Worm (Caenorhabditis elegans): ENCODE results near the gene F13H8.1.

The F13H8.1 gene

DNA sequence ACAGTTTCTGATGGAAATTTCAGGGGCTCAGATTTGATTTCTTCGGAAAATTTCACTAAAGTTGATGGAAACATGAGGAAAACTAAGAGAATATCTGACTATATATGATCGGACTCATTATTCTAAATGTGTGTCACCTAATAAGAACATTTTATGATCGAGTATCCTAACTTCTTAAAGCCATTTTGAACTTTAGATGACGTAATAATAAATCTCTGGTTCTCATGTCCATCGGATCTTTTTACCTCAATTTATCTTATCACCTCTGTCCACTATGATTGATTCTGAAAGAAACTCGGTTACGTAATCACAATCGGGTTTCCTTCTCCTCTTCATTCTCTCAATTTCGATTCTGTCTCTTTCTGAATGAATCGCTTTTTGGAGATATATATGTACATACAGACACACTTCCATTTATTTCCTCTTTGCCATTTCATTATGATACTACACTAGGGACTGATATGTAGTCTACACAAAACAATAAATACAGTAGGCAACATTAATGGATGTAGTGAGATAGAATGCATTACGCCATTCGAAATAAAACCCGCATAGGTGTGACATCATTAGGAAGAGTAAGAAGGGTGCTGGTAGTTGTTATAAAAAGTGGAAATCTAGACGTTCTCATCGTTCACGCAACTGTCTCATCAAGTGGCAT, 25.8 kb upstream of the F13H8.1 start:
- TF ChIP-seq tbx-37 (GFP tag; conservative IDR thresholded peaks at IDR 0.05) (no peak), sea-1 (GFP tag; conservative IDR thresholded peaks at IDR 0.05) (no peak), ets-7 (tag; optimal IDR thresholded peaks at IDR 0.05) (no peak), aly-1 (tag; optimal IDR thresholded peaks at IDR 0.05) (no peak), tra-4 (tag; optimal IDR thresholded peaks at IDR 0.05) (no peak)

- TF ChIP-seq hmbx-1 (tag; optimal IDR thresholded peaks at IDR 0.05) = no peak
- TF ChIP-seq ets-7 (tag; optimal IDR thresholded peaks at IDR 0.05) = no peak
- TF ChIP-seq ceh-13 (GFP tag; optimal IDR thresholded peaks at IDR 0.05) = no peak
- TF ChIP-seq B0310.2 (tag; optimal IDR thresholded peaks at IDR 0.05) = no peak
- no peak for TF ChIP-seq ceh-36 (tag; optimal IDR thresholded peaks at IDR 0.05)
- no peak for TF ChIP-seq scrt-1 (GFP tag; IDR thresholded peaks at IDR 0.05)
- no peak for TF ChIP-seq F13C5.2 (tag; optimal IDR thresholded peaks at IDR 0.05)
- TF ChIP-seq tbx-11 (GFP tag; IDR thresholded peaks at IDR 0.05) = no peak
- TF ChIP-seq sea-1 (GFP tag; conservative IDR thresholded peaks at IDR 0.05) = no peak
- no peak for TF ChIP-seq pes-1 (GFP tag; IDR thresholded peaks at IDR 0.05)
Observed at ce11 chrII:6259867-6260266, 23.3 kb upstream of the F13H8.1 start, which contains the start of gene F13H8.11. Gene F13H8.11 (minus strand): TSS chrII:6260021.

DNA sequence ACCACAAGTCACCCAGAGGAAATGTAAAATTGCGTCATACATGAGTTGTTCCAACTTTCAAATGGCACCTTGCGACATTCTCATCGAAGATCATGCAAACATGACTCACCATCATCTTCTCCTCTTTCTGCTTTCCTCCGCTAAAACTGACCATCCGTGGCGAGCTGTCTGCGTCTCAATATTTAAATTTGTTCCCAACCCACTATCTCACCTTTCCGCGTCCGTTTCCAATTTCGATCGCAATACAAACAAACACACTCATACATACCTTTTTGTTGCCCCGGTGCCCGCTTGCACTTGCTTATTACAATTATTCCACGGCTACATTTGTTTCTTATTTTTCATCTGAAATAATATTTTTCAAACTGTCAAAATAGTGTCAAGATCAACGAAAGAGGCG, 22.5 kb upstream of the F13H8.1 start, which contains the start of gene nmgp-1:
Gene nmgp-1 (plus strand): TSS at position 174 of the 400 bp plus-strand sequence.
- TF ChIP-seq pes-1 (GFP tag; IDR thresholded peaks at IDR 0.05) = no peak
- TF ChIP-seq ceh-13 (GFP tag; optimal IDR thresholded peaks at IDR 0.05) = no peak
- no peak for TF ChIP-seq sea-1 (GFP tag; conservative IDR thresholded peaks at IDR 0.05)
- TF ChIP-seq tbx-37 (GFP tag; conservative IDR thresholded peaks at IDR 0.05) = no peak
- TF ChIP-seq tbx-11 (GFP tag; IDR thresholded peaks at IDR 0.05) = no peak
- TF ChIP-seq hmg-4 (GFP tag; optimal IDR thresholded peaks at IDR 0.05) = no peak
- no peak for TF ChIP-seq F13C5.2 (tag; optimal IDR thresholded peaks at IDR 0.05)
- no peak for TF ChIP-seq scrt-1 (GFP tag; IDR thresholded peaks at IDR 0.05)
- no peak for TF ChIP-seq tra-4 (tag; optimal IDR thresholded peaks at IDR 0.05)
- no peak for TF ChIP-seq ets-7 (tag; optimal IDR thresholded peaks at IDR 0.05)
- TF ChIP-seq ama-1 (optimal IDR thresholded peaks at IDR 0.05) = no peak
- TF ChIP-seq hmbx-1 (tag; optimal IDR thresholded peaks at IDR 0.05) = no peak
- TF ChIP-seq hnd-1 (tag; optimal IDR thresholded peaks at IDR 0.05) = no peak
- no peak for TF ChIP-seq ceh-36 (tag; optimal IDR thresholded peaks at IDR 0.05)
- TF ChIP-seq B0310.2 (tag; optimal IDR thresholded peaks at IDR 0.05) = no peak
- TF ChIP-seq aly-1 (tag; optimal IDR thresholded peaks at IDR 0.05) = no peak
- TF ChIP-seq flt-1 (GFP tag; IDR thresholded peaks at IDR 0.05) = no peak

DNA sequence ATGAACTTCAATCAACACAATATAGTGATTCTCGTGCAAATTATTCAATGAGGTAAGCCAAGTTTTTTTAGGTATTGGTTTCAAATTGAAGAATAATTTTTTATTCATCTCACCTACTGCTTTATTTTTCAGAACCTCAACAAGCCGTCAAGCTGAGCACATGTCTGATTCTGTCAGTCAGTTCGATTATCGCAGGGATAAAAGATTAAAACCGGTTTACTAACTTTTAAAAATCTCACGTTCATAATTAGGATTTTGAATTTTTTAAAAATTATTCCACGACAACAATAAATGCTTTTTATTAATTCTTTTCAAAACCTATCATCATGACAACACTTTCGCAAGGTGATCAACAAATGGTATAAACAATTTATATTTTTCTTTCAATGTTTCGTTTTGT, 21.0 kb upstream of the F13H8.1 start, which contains the start of gene F13H8.12:
Gene F13H8.12 (plus strand): TSS at position 301 of the 400 bp plus-strand sequence.
- TF ChIP-seq ama-1 (optimal IDR thresholded peaks at IDR 0.05) (no peak), tbx-11 (GFP tag; IDR thresholded peaks at IDR 0.05) (no peak), flt-1 (GFP tag; IDR thresholded peaks at IDR 0.05) (no peak), ceh-13 (GFP tag; optimal IDR thresholded peaks at IDR 0.05) (no peak), sea-1 (GFP tag; conservative IDR thresholded peaks at IDR 0.05) (no peak), F13C5.2 (tag; optimal IDR thresholded peaks at IDR 0.05) (no peak), aly-1 (tag; optimal IDR thresholded peaks at IDR 0.05) (no peak), hmg-4 (GFP tag; optimal IDR thresholded peaks at IDR 0.05) (no peak), B0310.2 (tag; optimal IDR thresholded peaks at IDR 0.05) (no peak), scrt-1 (GFP tag; IDR thresholded peaks at IDR 0.05) (no peak), ets-7 (tag; optimal IDR thresholded peaks at IDR 0.05) (no peak), hnd-1 (tag; optimal IDR thresholded peaks at IDR 0.05) (no peak), pes-1 (GFP tag; IDR thresholded peaks at IDR 0.05) (no peak), hmbx-1 (tag; optimal IDR thresholded peaks at IDR 0.05) (no peak)

- TF ChIP-seq hnd-1 (tag; optimal IDR thresholded peaks at IDR 0.05) (no peak), aly-1 (tag; optimal IDR thresholded peaks at IDR 0.05) (no peak), sea-1 (GFP tag; conservative IDR thresholded peaks at IDR 0.05) (no peak), scrt-1 (GFP tag; IDR thresholded peaks at IDR 0.05) (no peak), F13C5.2 (tag; optimal IDR thresholded peaks at IDR 0.05) (no peak), tbx-11 (GFP tag; IDR thresholded peaks at IDR 0.05) (no peak), B0310.2 (tag; optimal IDR thresholded peaks at IDR 0.05) (no peak), ama-1 (optimal IDR thresholded peaks at IDR 0.05) (no peak), flt-1 (GFP tag; IDR thresholded peaks at IDR 0.05) (no peak), hmg-4 (GFP tag; optimal IDR thresholded peaks at IDR 0.05) (no peak), tra-4 (tag; optimal IDR thresholded peaks at IDR 0.05) (no peak), ceh-13 (GFP tag; optimal IDR thresholded peaks at IDR 0.05) (no peak), pes-1 (GFP tag; IDR thresholded peaks at IDR 0.05) (no peak), hmbx-1 (tag; optimal IDR thresholded peaks at IDR 0.05) (no peak), ets-7 (tag; optimal IDR thresholded peaks at IDR 0.05) (no peak)
Observed at ce11 chrII:6263685-6264084, 19.5 kb upstream of the F13H8.1 start, which contains the start of gene F13H8.3. Gene F13H8.3 (plus strand): TSS chrII:6263985.

- TF ChIP-seq tbx-11 (GFP tag; IDR thresholded peaks at IDR 0.05) (no peak), tra-4 (tag; optimal IDR thresholded peaks at IDR 0.05) (no peak), ceh-13 (GFP tag; optimal IDR thresholded peaks at IDR 0.05) (no peak), pes-1 (GFP tag; IDR thresholded peaks at IDR 0.05) (no peak), hmbx-1 (tag; optimal IDR thresholded peaks at IDR 0.05) (no peak), ets-7 (tag; optimal IDR thresholded peaks at IDR 0.05) (no peak), flt-1 (GFP tag; IDR thresholded peaks at IDR 0.05) (no peak), sea-1 (GFP tag; conservative IDR thresholded peaks at IDR 0.05) (no peak), ceh-36 (tag; optimal IDR thresholded peaks at IDR 0.05) (no peak), hmg-4 (GFP tag; optimal IDR thresholded peaks at IDR 0.05) (no peak), ama-1 (optimal IDR thresholded peaks at IDR 0.05) (no peak)
Observed at ce11 chrII:6267983-6268382, 15.2 kb upstream of the F13H8.1 start, which contains the start of gene F13H8.8. Gene F13H8.8 (minus strand): TSS chrII:6268083.

DNA sequence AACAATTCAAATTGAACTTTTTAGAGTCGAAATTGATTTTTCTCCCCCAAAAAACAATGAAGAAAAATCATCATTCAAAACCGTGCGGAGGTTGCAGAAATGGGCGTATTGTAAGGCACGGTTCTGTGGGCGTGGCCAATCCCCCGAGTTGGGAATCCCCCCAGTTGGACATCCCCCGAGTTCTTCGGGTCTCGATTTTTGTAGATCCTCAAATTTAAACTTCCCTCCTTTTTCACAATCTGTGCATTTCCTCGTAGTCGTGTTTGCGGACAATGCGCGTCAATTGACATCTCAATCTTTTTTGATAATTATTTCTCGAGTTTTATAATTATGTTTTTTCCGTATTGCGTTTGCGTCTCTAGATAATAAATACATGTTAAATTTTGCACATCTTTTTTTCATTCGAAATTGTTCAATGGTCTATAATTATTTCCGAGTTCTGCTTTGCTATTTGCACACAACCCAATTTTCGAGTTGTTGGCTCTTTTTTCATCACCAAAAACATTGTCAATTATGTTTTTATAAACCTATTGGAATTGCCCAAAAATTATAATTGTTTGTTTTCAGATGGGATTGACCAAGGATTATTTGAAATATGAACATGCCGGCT, 13.3 kb upstream of the F13H8.1 start, which contains the start of gene F13H8.2:
Gene F13H8.2 (plus strand): TSS at position 560 of the 610 bp plus-strand sequence.
- TF ChIP-seq tbx-37 (GFP tag; conservative IDR thresholded peaks at IDR 0.05) (peak; percentile 51; the same call in 1 of the 2 replicates), tra-4 (tag; optimal IDR thresholded peaks at IDR 0.05) (no peak), ceh-36 (tag; optimal IDR thresholded peaks at IDR 0.05) (peak; percentile 47), flt-1 (GFP tag; IDR thresholded peaks at IDR 0.05) (peak; percentile 23; the same call in 1 of the 2 replicates), hmbx-1 (tag; optimal IDR thresholded peaks at IDR 0.05) (no peak), scrt-1 (GFP tag; IDR thresholded peaks at IDR 0.05) (peak; percentile 73; the same call in 1 of the 2 replicates), F13C5.2 (tag; optimal IDR thresholded peaks at IDR 0.05) (peak; percentile 28), tbx-11 (GFP tag; IDR thresholded peaks at IDR 0.05) (0 out of 2 replicates have a peak, but pooled peaks have one; percentile 23)
